Worm (Caenorhabditis elegans) whole organism, late embryonic: Measurements from ENCODE around the gene Y38E10A.22.

Source experiments
- C38D4.7 ChIP-seq: fragments of 200-800 bp; sonication (Bioruptor generic); optimal IDR thresholded peaks from 2 replicates; lab custom pipeline; 2018; ENCODE audit warnings: mild to moderate bottlenecking, missing genetic modification characterization, moderate library complexity, missing compliant biosample characterization
- K02D7.2 ChIP-seq: sonication (generic microtip); optimal IDR thresholded peaks from 2 replicates; lab custom pipeline; 2017; ENCODE audit warnings: mild to moderate bottlenecking, missing genetic modification characterization, missing compliant biosample characterization
- K09A11.1 ChIP-seq: sonication (generic microtip); optimal IDR thresholded peaks from 2 replicates; lab custom pipeline; 2017; ENCODE audit warnings: antibody characterized with exemption, mild to moderate bottlenecking, missing genetic modification characterization, missing compliant biosample characterization; ENCODE audit not compliant: insufficient read depth
- T23F11.4 ChIP-seq: fragments of 200-800 bp; sonication (Bioruptor generic); optimal IDR thresholded peaks from 2 replicates; lab custom pipeline; 2018; ENCODE audit warnings: mild to moderate bottlenecking, missing genetic modification characterization, missing compliant biosample characterization
- ama-1 ChIP-seq: fragments of 150-350 bp; optimal IDR thresholded peaks from 2 replicates; lab custom pipeline; 2014
- ceh-14 ChIP-seq: sonication (generic microtip); optimal IDR thresholded peaks from 2 replicates; lab custom pipeline; 2016; ENCODE audit warnings: missing genotype, missing genetic modification characterization, missing compliant biosample characterization
- ceh-18 ChIP-seq: sonication (generic microtip); optimal IDR thresholded peaks from 2 replicates; lab custom pipeline; 2016; ENCODE audit warnings: missing genetic modification characterization, missing compliant biosample characterization
- ceh-2 ChIP-seq: sonication (generic microtip); optimal IDR thresholded peaks from 2 replicates; lab custom pipeline; 2016; ENCODE audit warnings: missing genotype, missing genetic modification characterization, missing compliant biosample characterization
- ceh-22 ChIP-seq: sonication (generic microtip); optimal IDR thresholded peaks from 2 replicates; lab custom pipeline; 2017; ENCODE audit warnings: missing biosample characterization, missing genetic modification characterization
- ceh-31 ChIP-seq: sonication (generic microtip); optimal IDR thresholded peaks from 2 replicates; lab custom pipeline; 2016; ENCODE audit warnings: missing genetic modification characterization, missing compliant biosample characterization
- ceh-34 ChIP-seq: sonication (generic microtip); optimal IDR thresholded peaks from 2 replicates; lab custom pipeline; 2016; ENCODE audit warnings: mild to moderate bottlenecking, missing genetic modification characterization, missing compliant biosample characterization
- ceh-45 ChIP-seq: fragments of 200-800 bp; sonication (Bioruptor generic); IDR thresholded peaks from 2 replicates; pipeline ENCODE4 v1.3.6; 2022; ENCODE audit warnings: missing genetic modification reagents, missing genetic modification characterization, missing compliant biosample characterization
- ceh-6 ChIP-seq: fragments of 200-800 bp; sonication (Bioruptor generic); optimal IDR thresholded peaks from 2 replicates; lab custom pipeline; 2018; ENCODE audit warnings: mild to moderate bottlenecking, missing genetic modification characterization, missing compliant biosample characterization
- ceh-9 ChIP-seq: sonication (generic microtip); optimal IDR thresholded peaks from 2 replicates; lab custom pipeline; 2016; ENCODE audit warnings: mild to moderate bottlenecking, missing genetic modification characterization, inconsistent platforms, missing compliant biosample characterization
- che-1 ChIP-seq: sonication (generic microtip); optimal IDR thresholded peaks from 2 replicates; lab custom pipeline; 2016; ENCODE audit warnings: mild to moderate bottlenecking, missing genetic modification characterization, missing compliant biosample characterization
- dmd-4 ChIP-seq: sonication (generic microtip); optimal IDR thresholded peaks from 2 replicates; lab custom pipeline; 2016; ENCODE audit warnings: borderline replicate concordance, missing genetic modification characterization, missing compliant biosample characterization
- dve-1 ChIP-seq: sonication (generic microtip); optimal IDR thresholded peaks from 2 replicates; lab custom pipeline; 2017; ENCODE audit warnings: antibody characterized with exemption, mild to moderate bottlenecking, missing genetic modification characterization, missing compliant biosample characterization
- elt-4 ChIP-seq: sonication (generic microtip); optimal IDR thresholded peaks from 2 replicates; lab custom pipeline; 2016; ENCODE audit warnings: missing genetic modification characterization, missing compliant biosample characterization
- ets-4 ChIP-seq: sonication (generic microtip); optimal IDR thresholded peaks from 2 replicates; lab custom pipeline; 2016; ENCODE audit warnings: missing genetic modification characterization, missing compliant biosample characterization
- fax-1 ChIP-seq: sonication (generic microtip); optimal IDR thresholded peaks from 2 replicates; lab custom pipeline; 2016; ENCODE audit warnings: missing genotype, missing genetic modification characterization, missing compliant biosample characterization
- fkh-10 ChIP-seq: fragments of 150-350 bp; optimal IDR thresholded peaks from 2 replicates; lab custom pipeline; 2014; ENCODE audit warnings: missing biosample characterization, missing genetic modification reagents, missing genetic modification characterization
- fkh-6 ChIP-seq: sonication (generic microtip); optimal IDR thresholded peaks from 2 replicates; lab custom pipeline; 2016; ENCODE audit warnings: missing genetic modification characterization, missing compliant biosample characterization
- hlh-15 ChIP-seq: sonication (generic microtip); optimal IDR thresholded peaks from 2 replicates; lab custom pipeline; 2016; ENCODE audit warnings: missing genetic modification characterization, missing compliant biosample characterization
- hlh-6 ChIP-seq: sonication (generic microtip); optimal IDR thresholded peaks from 2 replicates; lab custom pipeline; 2016; ENCODE audit warnings: missing genotype, missing genetic modification characterization, missing compliant biosample characterization
- hlh-8 ChIP-seq: sonication (generic microtip); optimal IDR thresholded peaks from 2 replicates; lab custom pipeline; 2016; ENCODE audit warnings: missing genotype, missing genetic modification characterization, missing compliant biosample characterization
- lim-6 ChIP-seq: sonication (generic microtip); optimal IDR thresholded peaks from 2 replicates; lab custom pipeline; 2016; ENCODE audit warnings: missing genetic modification characterization, missing compliant biosample characterization
- nfya-1 ChIP-seq: sonication (generic microtip); optimal IDR thresholded peaks from 2 replicates; lab custom pipeline; 2017; ENCODE audit warnings: missing genetic modification characterization, mild to moderate bottlenecking, missing compliant biosample characterization, antibody characterized with exemption, moderate library complexity
- nhr-11 ChIP-seq: fragments of 150-350 bp; optimal IDR thresholded peaks from 2 replicates; lab custom pipeline; 2014; ENCODE audit warnings: missing biosample characterization, missing genetic modification characterization
- nhr-232 ChIP-seq: sonication (generic microtip); optimal IDR thresholded peaks from 2 replicates; lab custom pipeline; 2016; ENCODE audit warnings: missing genetic modification characterization, missing compliant biosample characterization
- odd-2 ChIP-seq: sonication (generic microtip); optimal IDR thresholded peaks from 2 replicates; lab custom pipeline; 2017; ENCODE audit warnings: antibody characterized with exemption, mild to moderate bottlenecking, missing genetic modification characterization, missing compliant biosample characterization
- pat-9 ChIP-seq: fragments of 200-800 bp; sonication (Bioruptor generic); optimal IDR thresholded peaks from 2 replicates; lab custom pipeline; 2018; ENCODE audit warnings: mild to moderate bottlenecking, missing genetic modification characterization, moderate library complexity, missing compliant biosample characterization
- pha-4 ChIP-seq: fragments of 150-350 bp; optimal IDR thresholded peaks from 2 replicates; lab custom pipeline; 2018; ENCODE audit warnings: missing biosample characterization, missing genetic modification reagents, missing genetic modification characterization
- rnt-1 ChIP-seq: sonication (generic microtip); optimal IDR thresholded peaks from 2 replicates; lab custom pipeline; 2016; ENCODE audit warnings: missing genetic modification characterization, missing compliant biosample characterization
- unc-42 ChIP-seq: sonication (generic microtip); optimal IDR thresholded peaks from 2 replicates; lab custom pipeline; 2016; ENCODE audit warnings: missing genotype, missing genetic modification characterization, missing compliant biosample characterization
- unc-86 ChIP-seq: sonication (generic microtip); optimal IDR thresholded peaks from 2 replicates; lab custom pipeline; 2016; ENCODE audit warnings: missing genetic modification characterization, missing compliant biosample characterization

Y38E10A.22 gene

DNA sequence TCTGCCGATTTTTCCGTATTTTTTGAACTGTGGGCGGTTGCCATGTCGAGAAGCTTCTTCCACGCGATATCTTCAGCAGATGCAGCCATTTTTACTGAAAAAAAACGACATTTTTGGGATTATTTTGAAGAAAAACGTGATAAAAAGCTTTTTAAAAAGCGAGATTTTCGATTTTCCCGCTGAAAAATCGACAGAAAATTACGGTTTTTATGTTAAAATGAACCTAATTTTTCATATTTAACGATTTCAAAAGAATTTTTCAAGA is at the start of gene Y38E10A.22:
Gene Y38E10A.22 (minus strand): TSS at position 101 of the 265 bp plus-strand sequence.
- no peak for TF ChIP-seq dmd-4 (tag; lab: Kevin White, UChicago)
- no peak for TF ChIP-seq dve-1 (tag; lab: Kevin White, UChicago)
- no peak for TF ChIP-seq pat-9 (tag; lab: Kevin White, UChicago)
- TF ChIP-seq, all 69 proteins: peak for 0

DNA sequence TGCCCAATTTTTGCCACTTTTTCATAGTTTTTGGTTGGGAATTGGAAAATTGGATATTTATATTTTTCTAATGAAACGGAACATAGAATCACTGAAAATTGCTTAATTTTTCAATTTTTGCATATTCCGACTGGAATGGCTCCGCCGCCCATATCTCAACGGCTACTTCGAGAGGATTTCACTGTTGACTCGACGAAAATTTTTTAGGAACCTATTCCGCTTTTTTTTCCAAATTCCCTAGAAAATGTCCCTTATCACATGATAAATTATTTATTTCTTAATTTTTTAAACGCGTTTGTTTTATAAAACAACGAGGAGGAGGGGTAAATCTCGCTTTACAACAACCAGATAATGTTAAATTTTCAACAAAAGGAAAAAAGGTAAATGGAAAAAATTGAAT is 49.1 kb upstream of the Y38E10A.22 start:
- TF ChIP-seq ceh-31 (tag; lab: Kevin White, UChicago) = no peak
- no peak for TF ChIP-seq elt-4 (tag; lab: Kevin White, UChicago)
- TF ChIP-seq ceh-2 (tag; lab: Kevin White, UChicago) = no peak
- TF ChIP-seq che-1 (tag; lab: Kevin White, UChicago) = no peak
- TF ChIP-seq hlh-15 = no peak
- TF ChIP-seq odd-2 (tag; lab: Kevin White, UChicago) = no peak
- no peak for TF ChIP-seq K09A11.1 (tag; lab: Kevin White, UChicago)

DNA sequence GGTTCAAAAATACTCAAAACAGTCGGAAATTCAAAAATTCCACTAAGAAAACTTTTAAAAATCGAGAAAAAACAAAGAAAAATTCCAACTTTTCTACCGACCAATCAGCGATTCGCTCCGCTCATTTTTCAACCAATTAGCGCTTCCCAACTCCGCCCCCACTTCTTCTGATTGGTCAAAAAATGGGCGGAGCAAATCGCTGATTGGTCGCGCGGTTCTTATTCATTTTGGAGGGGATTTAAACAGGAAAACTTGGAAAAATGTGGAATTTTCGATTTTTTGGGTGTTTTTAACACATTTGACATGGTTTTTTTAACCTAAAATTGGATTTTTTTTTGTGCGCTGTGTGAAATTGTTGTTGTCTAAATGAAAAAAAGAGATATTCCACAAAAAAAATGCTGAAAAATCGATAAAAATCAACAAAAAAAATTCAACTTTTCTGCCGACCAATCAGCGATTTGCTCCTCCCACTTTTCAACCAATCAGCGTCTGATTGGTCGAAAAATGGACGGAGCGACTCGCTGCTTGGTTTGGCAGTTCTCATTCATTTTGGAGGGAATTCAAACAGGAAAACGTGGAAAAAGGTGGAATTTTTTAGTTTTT is 45.2 kb upstream of the Y38E10A.22 start:
- TF ChIP-seq ceh-22 (tag; lab: Kevin White, UChicago) (no peak), nhr-232 (tag; lab: Kevin White, UChicago) (no peak), odd-2 (tag; lab: Kevin White, UChicago) (no peak), nfya-1 (tag; lab: Kevin White, UChicago) (peak; percentile 90), ceh-6 (GFP tag; lab: Kevin White, UChicago) (no peak)

DNA sequence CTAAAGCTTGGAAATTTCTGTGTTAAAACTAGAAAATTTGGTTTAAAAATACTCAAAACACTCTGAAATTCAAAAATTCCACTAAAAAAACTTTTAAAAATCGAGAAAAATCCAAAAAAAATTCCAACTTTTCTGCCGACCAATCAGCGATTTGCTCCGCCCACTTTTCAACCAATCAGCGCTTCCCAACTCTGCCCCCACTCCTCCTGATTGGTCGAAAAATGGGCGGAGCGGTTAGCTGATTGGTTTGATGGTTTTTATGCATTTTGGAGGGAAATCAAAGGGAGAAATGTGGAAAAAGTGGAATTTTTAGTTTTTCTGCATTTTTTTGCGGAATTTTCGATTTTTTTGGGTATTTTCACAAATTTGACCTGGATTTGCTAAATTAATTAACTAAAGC is 44.4 kb upstream of the Y38E10A.22 start:
- TF ChIP-seq ceh-18 (tag; lab: Kevin White, UChicago) (no peak), nfya-1 (tag; lab: Kevin White, UChicago) (peak; percentile 96), dmd-4 (tag; lab: Kevin White, UChicago) (no peak), ceh-14 (tag; lab: Kevin White, UChicago) (no peak), elt-4 (tag; lab: Kevin White, UChicago) (no peak)
- TF ChIP-seq, all 69 proteins: peak for 1

DNA sequence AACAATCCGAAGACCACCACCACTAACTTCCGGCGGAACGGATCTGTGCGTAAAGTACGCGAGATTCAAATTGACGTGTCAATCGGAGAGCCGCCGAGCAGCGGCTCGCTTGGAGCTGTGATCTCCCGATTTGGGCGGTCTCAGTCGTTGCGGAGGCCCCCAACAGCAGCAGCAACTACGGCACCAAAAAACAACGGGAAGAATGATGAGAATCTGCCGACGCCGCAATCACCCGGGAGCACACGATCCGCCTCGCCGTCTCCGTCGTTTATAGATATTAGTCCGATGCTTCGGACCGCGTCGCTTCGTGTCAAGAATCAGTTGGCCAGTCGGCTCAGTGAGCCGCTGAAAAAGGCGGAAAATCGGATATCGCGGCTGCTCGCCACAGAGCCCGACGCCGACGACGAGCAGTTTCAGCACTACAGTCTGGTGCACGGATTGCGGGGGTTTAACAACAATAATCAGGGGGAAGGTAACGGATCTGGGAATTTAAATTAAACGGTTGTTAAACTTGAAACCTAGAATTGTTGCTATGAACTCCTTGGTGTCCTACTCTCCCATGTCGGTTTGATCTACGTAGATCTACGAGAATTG is 38.2 kb upstream of the Y38E10A.22 start:
- TF ChIP-seq elt-4 (tag; lab: Kevin White, UChicago) (peak; percentile 55), hlh-6 (peak; percentile 90), lim-6 (no peak)

DNA sequence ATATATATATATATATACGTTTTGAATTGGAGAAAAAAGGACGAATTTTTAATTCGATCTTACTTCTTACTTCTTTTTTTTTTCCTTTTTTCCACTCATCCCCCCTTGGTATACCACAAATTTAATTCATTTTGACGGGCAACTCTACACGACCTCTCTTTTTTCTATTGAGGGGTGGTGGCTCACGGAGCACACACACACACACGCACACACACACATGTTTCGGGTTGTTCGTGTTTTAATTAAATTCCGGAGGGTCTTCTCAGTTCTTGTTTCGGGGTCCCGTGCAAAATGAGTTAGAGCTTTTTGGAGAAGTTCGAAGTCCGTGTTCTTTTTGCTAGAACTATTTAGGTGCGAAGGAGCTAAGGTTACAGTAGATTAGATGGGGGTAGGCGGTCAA is 33.9 kb upstream of the Y38E10A.22 start:
- TF ChIP-seq fkh-6 (tag; lab: Kevin White, UChicago) = no peak
- TF ChIP-seq unc-86 (tag; lab: Kevin White, UChicago) = no peak
- TF ChIP-seq hlh-6 = no peak
- TF ChIP-seq che-1 (tag; lab: Kevin White, UChicago) = no peak
- TF ChIP-seq ceh-45 (GFP tag; lab: Robert Waterston, UW) = no peak
- peak; percentile 85 for TF ChIP-seq unc-42 (tag; lab: Kevin White, UChicago)
- no peak for TF ChIP-seq nfya-1 (tag; lab: Kevin White, UChicago)
- no peak for TF ChIP-seq ceh-9

DNA sequence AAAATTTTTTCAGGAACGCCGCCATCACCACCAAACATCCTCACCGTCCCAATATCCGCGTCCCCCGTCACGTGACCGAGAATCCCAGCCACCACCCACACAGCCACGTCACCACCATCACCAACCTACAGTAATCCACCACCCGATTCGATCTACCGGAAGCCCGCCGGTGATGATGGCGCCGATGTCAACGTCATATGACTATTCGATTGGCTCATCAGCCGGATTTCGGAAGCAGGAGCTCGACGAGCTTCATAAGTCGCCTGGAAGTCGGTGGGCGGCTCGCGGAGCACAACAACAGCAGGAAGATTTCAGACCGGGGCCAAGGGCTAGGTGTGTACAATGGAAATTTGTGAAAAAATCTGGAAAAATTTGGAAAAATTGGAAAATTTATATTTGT is 18.5 kb upstream of the Y38E10A.22 start:
- TF ChIP-seq ama-1 = no peak
- TF ChIP-seq C38D4.7 (GFP tag; lab: Kevin White, UChicago) = no peak
- no peak for TF ChIP-seq elt-4 (tag; lab: Kevin White, UChicago)
- no peak for TF ChIP-seq fkh-10 (GFP tag; lab: Kevin White, UChicago)
- no peak for TF ChIP-seq ceh-2 (tag; lab: Kevin White, UChicago)
- no peak for TF ChIP-seq K02D7.2 (tag; lab: Kevin White, UChicago)
- no peak for TF ChIP-seq pha-4
- no peak for TF ChIP-seq fax-1 (tag; lab: Kevin White, UChicago)
- TF ChIP-seq K09A11.1 (tag; lab: Kevin White, UChicago) = no peak
- no peak for TF ChIP-seq nhr-232 (tag; lab: Kevin White, UChicago)
- TF ChIP-seq rnt-1 (tag; lab: Kevin White, UChicago) = no peak
- no peak for TF ChIP-seq dve-1 (tag; lab: Kevin White, UChicago)
- TF ChIP-seq ets-4 = no peak
- no peak for TF ChIP-seq nhr-11 (tag; lab: Kevin White, UChicago)
- TF ChIP-seq ceh-45 (GFP tag; lab: Robert Waterston, UW) = no peak
- no peak for TF ChIP-seq ceh-34 (tag; lab: Kevin White, UChicago)
- no peak for TF ChIP-seq hlh-8 (tag; lab: Kevin White, UChicago)
- no peak for TF ChIP-seq T23F11.4 (GFP tag; lab: Kevin White, UChicago)
